Worm (Caenorhabditis elegans): Measurements from ENCODE around the gene hsp-90.

hsp-90 gene

ce11 chrV:14716114-14716513, 31.4 kb downstream of the hsp-90 start, which contains the start of gene fbxa-147:
Gene fbxa-147, plus strand, starts transcription at chrV:14716499.
- TF ChIP-seq blmp-1 (tag; optimal IDR thresholded peaks at IDR 0.05; ENCODE audit: insufficient read depth) (no peak), nhr-12 (tag; optimal IDR thresholded peaks at IDR 0.05) (no peak), nhr-10 (tag; optimal IDR thresholded peaks at IDR 0.05) (no peak), C34F6.9 (tag; optimal IDR thresholded peaks at IDR 0.05) (no peak), mdl-1 (tag; optimal IDR thresholded peaks at IDR 0.05) (no peak), R02D3.7 (tag; optimal IDR thresholded peaks at IDR 0.05) (no peak), lin-11 (tag; optimal IDR thresholded peaks at IDR 0.05) (no peak), Y55F3AM.14 (GFP tag; optimal IDR thresholded peaks at IDR 0.05) (no peak), ceh-16 (tag; optimal IDR thresholded peaks at IDR 0.05) (no peak), ztf-4 (tag; optimal IDR thresholded peaks at IDR 0.05) (no peak), crh-2 (tag; optimal IDR thresholded peaks at IDR 0.05) (no peak), ztf-11 (tag; optimal IDR thresholded peaks at IDR 0.05) (no peak), ama-1 (optimal IDR thresholded peaks at IDR 0.05) (no peak), aly-2 (tag; optimal IDR thresholded peaks at IDR 0.05) (no peak), sma-3 (GFP tag; optimal IDR thresholded peaks at IDR 0.05) (no peak), nhr-23 (tag; optimal IDR thresholded peaks at IDR 0.05) (no peak), elt-3 (tag; optimal IDR thresholded peaks at IDR 0.05) (no peak)

ce11 chrV:14719491-14719890, 34.8 kb downstream of the hsp-90 start, which contains the start of gene R08A2.1:
Gene R08A2.1, minus strand, starts transcription at chrV:14719591.
- TF ChIP-seq skn-1 (tag; optimal IDR thresholded peaks at IDR 0.05) (no peak), nhr-77 (tag; optimal IDR thresholded peaks at IDR 0.05) (no peak), lin-39 (tag; optimal IDR thresholded peaks at IDR 0.05) (no peak), ZK546.5 (tag; optimal IDR thresholded peaks at IDR 0.05) (no peak)

- no peak for TF ChIP-seq sma-3 (GFP tag; optimal IDR thresholded peaks at IDR 0.05)
- no peak for TF ChIP-seq elt-1 (tag; optimal IDR thresholded peaks at IDR 0.05)
- TF ChIP-seq aly-2 (tag; optimal IDR thresholded peaks at IDR 0.05) = no peak
Measured at ce11 chrV:14723020-14723419, 38.3 kb downstream of the hsp-90 start, which contains the start of gene R08A2.7. Gene R08A2.7, plus strand, starts transcription at chrV:14723320.

- no peak for TF ChIP-seq nhr-10 (tag; optimal IDR thresholded peaks at IDR 0.05)
- peak; percentile 77 for TF ChIP-seq sma-9 (GFP tag; optimal IDR thresholded peaks at IDR 0.05)
- TF ChIP-seq sma-9 (tag; optimal IDR thresholded peaks at IDR 0.05) = no peak
- no peak for TF ChIP-seq nhr-129 (tag; optimal IDR thresholded peaks at IDR 0.05)
- peak; percentile 19 for TF ChIP-seq sma-3 (GFP tag; optimal IDR thresholded peaks at IDR 0.05)
- peak; percentile 42 for TF ChIP-seq nhr-21 (tag; optimal IDR thresholded peaks at IDR 0.05)
Measured at ce11 chrV:14725409-14725808, 40.7 kb downstream of the hsp-90 start.

- TF ChIP-seq nhr-10 (tag; optimal IDR thresholded peaks at IDR 0.05) (no peak), nhr-21 (tag; optimal IDR thresholded peaks at IDR 0.05) (no peak), alr-1 (tag; optimal IDR thresholded peaks at IDR 0.05) (no peak), fos-1 (tag; optimal IDR thresholded peaks at IDR 0.05) (no peak), dmd-4 (tag; optimal IDR thresholded peaks at IDR 0.05) (no peak)
Measured at ce11 chrV:14726596-14726995, 41.9 kb downstream of the hsp-90 start, which contains the start of gene Y50E8A.1. Gene Y50E8A.1, plus strand, starts transcription at chrV:14726896.

ce11 chrV:14728754-14729153, 44.0 kb downstream of the hsp-90 start, which contains the start of gene Y50E8A.2:
Gene Y50E8A.2, minus strand, starts transcription at chrV:14728854.
- no peak for TF ChIP-seq nhr-23 (tag; optimal IDR thresholded peaks at IDR 0.05)
- TF ChIP-seq zag-1 (tag; optimal IDR thresholded peaks at IDR 0.05) = no peak
- TF ChIP-seq lin-13 (GFP tag; optimal IDR thresholded peaks at IDR 0.05) = no peak
- no peak for TF ChIP-seq ztf-11 (tag; optimal IDR thresholded peaks at IDR 0.05)
- TF ChIP-seq unc-55 (GFP tag; optimal IDR thresholded peaks at IDR 0.05) = no peak
- no peak for TF ChIP-seq snpc-4 (tag; optimal IDR thresholded peaks at IDR 0.05)
- TF ChIP-seq sem-4 (tag; optimal IDR thresholded peaks at IDR 0.05) = no peak
- no peak for TF ChIP-seq nhr-12 (tag; optimal IDR thresholded peaks at IDR 0.05)
- no peak for TF ChIP-seq elt-3 (tag; optimal IDR thresholded peaks at IDR 0.05)
- TF ChIP-seq crh-2 (tag; optimal IDR thresholded peaks at IDR 0.05) = no peak
- TF ChIP-seq unc-39 (tag; optimal IDR thresholded peaks at IDR 0.05) = no peak
- no peak for TF ChIP-seq nhr-10 (tag; optimal IDR thresholded peaks at IDR 0.05)
- TF ChIP-seq skn-1 (tag; optimal IDR thresholded peaks at IDR 0.05) = no peak

Data from whole organism, L2 larva.